Fruit fly (Drosophila melanogaster): ENCODE measurements around the gene CG8814.

The CG8814 gene

dm6 chr2L:2839850-2840249, 34.8 kb upstream of the CG8814 start, which contains the start of gene CG2975:
Gene CG2975 (plus strand): TSS chr2L:2840124.
- TF ChIP-seq pad (GFP tag; optimal IDR thresholded peaks at IDR 0.05) (no peak), cic (GFP tag; optimal IDR thresholded peaks at IDR 0.05) (no peak), kay (GFP tag; ENCODE audit: borderline replicate concordance) (no peak), CG11617 (GFP tag; optimal IDR thresholded peaks at IDR 0.05) (no peak), Mnt (GFP tag; optimal IDR thresholded peaks at IDR 0.05) (no peak), Crg-1 (GFP tag; optimal IDR thresholded peaks at IDR 0.05) (no peak), CG5204 (GFP tag; optimal IDR thresholded peaks at IDR 0.05) (no peak), ovo (GFP tag; optimal IDR thresholded peaks at IDR 0.05) (no peak), CG7101 (tag; optimal IDR thresholded peaks at IDR 0.05) (no peak), CG12768 (GFP tag; optimal IDR thresholded peaks at IDR 0.05) (no peak), CG7045 (GFP tag; optimal IDR thresholded peaks at IDR 0.05) (no peak), CG14711 (tag; optimal IDR thresholded peaks at IDR 0.05) (no peak), Clk (GFP tag; optimal IDR thresholded peaks at IDR 0.05) (no peak), CG1620 (GFP tag; optimal IDR thresholded peaks at IDR 0.05) (no peak), Hr96 (GFP tag; optimal IDR thresholded peaks at IDR 0.05) (no peak)

dm6 chr2L:2840311-2840710, 34.4 kb upstream of the CG8814 start:
- no peak for TF ChIP-seq CG7101 (tag; optimal IDR thresholded peaks at IDR 0.05)
- TF ChIP-seq Mnt (GFP tag; optimal IDR thresholded peaks at IDR 0.05), result no peak
- no peak for TF ChIP-seq CG7045 (GFP tag; optimal IDR thresholded peaks at IDR 0.05)
- TF ChIP-seq Clk (GFP tag; optimal IDR thresholded peaks at IDR 0.05), result no peak
- TF ChIP-seq toe (GFP tag; optimal IDR thresholded peaks at IDR 0.05), result no peak
- no peak for TF ChIP-seq cic (GFP tag; optimal IDR thresholded peaks at IDR 0.05)
- TF ChIP-seq CG14711 (tag; optimal IDR thresholded peaks at IDR 0.05), result no peak
- no peak for TF ChIP-seq CG33017 (tag; optimal IDR thresholded peaks at IDR 0.05)
- no peak for TF ChIP-seq bab1 (GFP tag; optimal IDR thresholded peaks at IDR 0.05)
- no peak for TF ChIP-seq CG1620 (GFP tag; optimal IDR thresholded peaks at IDR 0.05)
- no peak for TF ChIP-seq CG5204 (GFP tag; optimal IDR thresholded peaks at IDR 0.05)
- no peak for TF ChIP-seq CG12768 (GFP tag; optimal IDR thresholded peaks at IDR 0.05)
- TF ChIP-seq kay (GFP tag; ENCODE audit: borderline replicate concordance), result no peak
- TF ChIP-seq CG11617 (GFP tag; optimal IDR thresholded peaks at IDR 0.05), result no peak

dm6 chr2L:2844413-2844812, 30.3 kb upstream of the CG8814 start, which contains the start of gene CG18558:
Gene CG18558 (minus strand): TSS chr2L:2844513.
- no peak for TF ChIP-seq CG7101 (tag; optimal IDR thresholded peaks at IDR 0.05)
- TF ChIP-seq cnc (optimal IDR thresholded peaks at IDR 0.05), result no peak
- TF ChIP-seq Clk (GFP tag; optimal IDR thresholded peaks at IDR 0.05), result no peak
- TF ChIP-seq toe (GFP tag; optimal IDR thresholded peaks at IDR 0.05), result no peak
- TF ChIP-seq CG12768 (GFP tag; optimal IDR thresholded peaks at IDR 0.05), result no peak
- TF ChIP-seq CG14711 (tag; optimal IDR thresholded peaks at IDR 0.05), result no peak

dm6 chr2L:2845634-2846033, 29.1 kb upstream of the CG8814 start, which contains the start of gene CG18557:
Gene CG18557 (minus strand): TSS chr2L:2845734.
- TF ChIP-seq CG7045 (GFP tag; optimal IDR thresholded peaks at IDR 0.05) (no peak), kay (GFP tag; ENCODE audit: borderline replicate concordance) (peak; percentile 55)

- TF ChIP-seq Clk (GFP tag; optimal IDR thresholded peaks at IDR 0.05) (no peak), pad (GFP tag; optimal IDR thresholded peaks at IDR 0.05) (no peak), CG5204 (GFP tag; optimal IDR thresholded peaks at IDR 0.05) (no peak), tj (GFP tag; optimal IDR thresholded peaks at IDR 0.05) (no peak), cic (GFP tag; optimal IDR thresholded peaks at IDR 0.05) (no peak), CG7045 (GFP tag; optimal IDR thresholded peaks at IDR 0.05) (no peak), bab1 (GFP tag; optimal IDR thresholded peaks at IDR 0.05) (no peak), ovo (GFP tag; optimal IDR thresholded peaks at IDR 0.05) (no peak), Mnt (GFP tag; optimal IDR thresholded peaks at IDR 0.05) (no peak), kay (GFP tag; ENCODE audit: borderline replicate concordance) (no peak), cnc (optimal IDR thresholded peaks at IDR 0.05) (no peak), Hr96 (GFP tag; optimal IDR thresholded peaks at IDR 0.05) (no peak), CG11617 (GFP tag; optimal IDR thresholded peaks at IDR 0.05) (no peak), CG7101 (tag; optimal IDR thresholded peaks at IDR 0.05) (no peak), toe (GFP tag; optimal IDR thresholded peaks at IDR 0.05) (no peak), CG14711 (tag; optimal IDR thresholded peaks at IDR 0.05) (no peak), CG33017 (tag; optimal IDR thresholded peaks at IDR 0.05) (no peak)
Measured at dm6 chr2L:2847112-2847682, 27.5 kb upstream of the CG8814 start, which contains the start of the genes CG3117 and CG2983. Gene CG3117 (minus strand): TSS chr2L:2847212. Gene CG2983 (plus strand): TSS chr2L:2847632.

- no peak for TF ChIP-seq Crg-1 (GFP tag; optimal IDR thresholded peaks at IDR 0.05)
- peak; percentile 45 for TF ChIP-seq CG12768 (GFP tag; optimal IDR thresholded peaks at IDR 0.05)
Measured at dm6 chr2L:2851589-2851988, 23.1 kb upstream of the CG8814 start.

- TF ChIP-seq cnc (optimal IDR thresholded peaks at IDR 0.05), result no peak
- no peak for TF ChIP-seq tj (GFP tag; optimal IDR thresholded peaks at IDR 0.05)
- TF ChIP-seq CG7045 (GFP tag; optimal IDR thresholded peaks at IDR 0.05), result no peak
- TF ChIP-seq pad (GFP tag; optimal IDR thresholded peaks at IDR 0.05), result no peak
- no peak for TF ChIP-seq bab1 (GFP tag; optimal IDR thresholded peaks at IDR 0.05)
- no peak for TF ChIP-seq toe (GFP tag; optimal IDR thresholded peaks at IDR 0.05)
- TF ChIP-seq CG1620 (GFP tag; optimal IDR thresholded peaks at IDR 0.05), result no peak
- no peak for TF ChIP-seq CG33017 (tag; optimal IDR thresholded peaks at IDR 0.05)
- no peak for TF ChIP-seq cic (GFP tag; optimal IDR thresholded peaks at IDR 0.05)
- TF ChIP-seq Hr96 (GFP tag; optimal IDR thresholded peaks at IDR 0.05), result no peak
- no peak for TF ChIP-seq CG12768 (GFP tag; optimal IDR thresholded peaks at IDR 0.05)
- TF ChIP-seq Mnt (GFP tag; optimal IDR thresholded peaks at IDR 0.05), result no peak
- no peak for TF ChIP-seq CG5204 (GFP tag; optimal IDR thresholded peaks at IDR 0.05)
- TF ChIP-seq Crg-1 (GFP tag; optimal IDR thresholded peaks at IDR 0.05), result no peak
- no peak for TF ChIP-seq CG14711 (tag; optimal IDR thresholded peaks at IDR 0.05)
- TF ChIP-seq kay (GFP tag; ENCODE audit: borderline replicate concordance), result no peak
- no peak for TF ChIP-seq ovo (GFP tag; optimal IDR thresholded peaks at IDR 0.05)
Measured at dm6 chr2L:2855204-2855768, 19.4 kb upstream of the CG8814 start.
